Fruit fly (Drosophila melanogaster): ENCODE data around the gene CG34355.

The CG34355 gene

dm6 chr3R:23772808-23773207, 30.9 kb upstream of the CG34355 start, which contains the start of gene tst (continued):
- TF ChIP-seq CG11093 (GFP tag; IDR thresholded peaks at IDR 0.05) (peak; percentile 94), CTCF (GFP tag; optimal IDR thresholded peaks at IDR 0.05) (no peak), eve (GFP tag; optimal IDR thresholded peaks at IDR 0.05) (no peak), CkIIα-i1 (GFP tag; IDR thresholded peaks at IDR 0.05) (peak; percentile 57), fru (optimal IDR thresholded peaks at IDR 0.05) (no peak), Chrac-16 (GFP tag; optimal IDR thresholded peaks at IDR 0.05) (peak; percentile 87), hkb (optimal IDR thresholded peaks at IDR 0.05) (no peak), hkb (GFP tag; IDR thresholded peaks at IDR 0.05) (peak; percentile 93), slbo (GFP tag; IDR thresholded peaks at IDR 0.05) (peak; percentile 99), CG6689 (GFP tag; IDR thresholded peaks at IDR 0.05) (peak; percentile 97), peb (GFP tag; IDR thresholded peaks at IDR 0.05) (peak; percentile 92), CG13287 (GFP tag; IDR thresholded peaks at IDR 0.05; ENCODE audit: partially characterized antibody) (peak; percentile 69), Rx (GFP tag; IDR thresholded peaks at IDR 0.05) (peak; percentile 93), az2 (GFP tag; optimal IDR thresholded peaks at IDR 0.05) (peak; percentile 92), pho (GFP tag; optimal IDR thresholded peaks at IDR 0.05) (peak; percentile 19), dimm (GFP tag; IDR thresholded peaks at IDR 0.05) (peak; percentile 90), CG31388 (GFP tag; optimal IDR thresholded peaks at IDR 0.05) (peak; percentile 59), lbe (GFP tag; optimal IDR thresholded peaks at IDR 0.05) (peak; percentile 90), shn (GFP tag; optimal IDR thresholded peaks at IDR 0.05) (peak; percentile 31), hth (optimal IDR thresholded peaks at IDR 0.05) (no peak), crol (GFP tag; IDR thresholded peaks at IDR 0.05) (peak; percentile 53), Scr (GFP tag; IDR thresholded peaks at IDR 0.05; ENCODE audit: partially characterized antibody) (peak; percentile 61; the same call in 1 of the 2 replicates), Bteb2 (GFP tag; optimal IDR thresholded peaks at IDR 0.05) (peak; percentile 31), Ravus (GFP tag; IDR thresholded peaks at IDR 0.05) (peak; percentile 89), ssp (GFP tag; IDR thresholded peaks at IDR 0.05) (peak; percentile 93), NK7.1 (GFP tag; optimal IDR thresholded peaks at IDR 0.05) (no peak), tna (GFP tag; IDR thresholded peaks at IDR 0.05; ENCODE audit: partially characterized antibody) (no peak), CG4730 (GFP tag; IDR thresholded peaks at IDR 0.05) (peak; percentile 96), Aef1 (GFP tag; IDR thresholded peaks at IDR 0.05) (peak; percentile 97), Optix (GFP tag; IDR thresholded peaks at IDR 0.05) (peak; percentile 93), CG4820 (GFP tag; optimal IDR thresholded peaks at IDR 0.05) (peak; percentile 82), BEAF-32 (GFP tag; optimal IDR thresholded peaks at IDR 0.05) (peak; percentile 55), Hr78 (GFP tag; optimal IDR thresholded peaks at IDR 0.05) (no peak), CG14050 (GFP tag; IDR thresholded peaks at IDR 0.05) (peak; percentile 93), CG9609 (GFP tag; optimal IDR thresholded peaks at IDR 0.05) (peak; percentile 7), ato (GFP tag; IDR thresholded peaks at IDR 0.05; ENCODE audit: partially characterized antibody) (no peak), CG15011 (GFP tag; optimal IDR thresholded peaks at IDR 0.05) (peak; percentile 76), disco-r (GFP tag; optimal IDR thresholded peaks at IDR 0.05) (no peak), E2f1 (GFP tag; IDR thresholded peaks at IDR 0.05) (peak; percentile 97), Hmr (GFP tag; optimal IDR thresholded peaks at IDR 0.05) (peak; percentile 91), lilli (GFP tag; optimal IDR thresholded peaks at IDR 0.05) (peak; percentile 84), CG7745 (tag; optimal IDR thresholded peaks at IDR 0.05) (no peak), CG12391 (tag; optimal IDR thresholded peaks at IDR 0.05) (peak; percentile 96), p53 (GFP tag; optimal IDR thresholded peaks at IDR 0.05) (no peak), CG3163 (GFP tag; optimal IDR thresholded peaks at IDR 0.05) (no peak), fd3F (GFP tag; optimal IDR thresholded peaks at IDR 0.05) (peak; percentile 88), run (tag; optimal IDR thresholded peaks at IDR 0.05) (peak; percentile 74), CG3065 (GFP tag; optimal IDR thresholded peaks at IDR 0.05) (peak; percentile 83), H2.0 (GFP tag; IDR thresholded peaks at IDR 0.05) (peak; percentile 96), Spps (tag; optimal IDR thresholded peaks at IDR 0.05) (peak; percentile 83), tap (tag; optimal IDR thresholded peaks at IDR 0.05) (peak; percentile 84), sisA (GFP tag; IDR thresholded peaks at IDR 0.05) (peak; percentile 97), slp2 (GFP tag; optimal IDR thresholded peaks at IDR 0.05) (peak; percentile 12), CG7357 (GFP tag; IDR thresholded peaks at IDR 0.05) (peak; percentile 91)

Measured in whole organism, embryonic.